Worm (Caenorhabditis elegans): ENCODE results near the gene ZK512.1.

The ZK512.1 gene

DNA sequence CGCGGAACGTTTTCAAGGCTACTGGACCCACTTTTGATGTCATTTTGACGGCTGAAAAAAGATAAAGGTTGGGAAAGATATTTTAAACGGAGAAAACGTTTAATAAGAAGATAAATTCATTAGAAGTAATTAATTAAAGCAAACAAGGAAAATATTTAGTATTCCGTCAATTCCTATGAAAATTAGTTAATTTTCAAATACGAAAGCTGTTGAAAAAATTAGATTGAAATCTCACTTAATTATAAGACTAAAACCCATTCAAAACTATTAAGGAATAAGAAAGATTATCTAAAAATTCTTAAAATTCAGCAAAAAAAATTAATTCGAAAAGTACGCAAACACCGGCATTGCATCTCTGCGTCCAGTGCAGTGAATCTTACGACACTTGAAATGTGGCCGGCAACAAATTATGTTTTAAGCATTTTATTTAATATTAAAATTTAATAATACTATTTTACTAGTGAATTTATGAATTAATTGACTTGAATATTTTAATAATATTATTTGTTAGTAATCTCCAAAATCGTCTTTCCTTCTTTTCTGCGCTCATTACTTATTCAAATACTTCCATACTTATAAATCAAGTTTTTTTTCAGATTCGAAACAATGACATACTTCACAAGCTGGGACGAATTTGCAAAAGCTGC lies 30.1 kb downstream of the ZK512.1 start, which contains the start of the genes ZK512.2 and ZK512.4:
Gene ZK512.2, minus strand, starts transcription at position 51 of the 647 bp plus-strand sequence.
Gene ZK512.4, plus strand, starts transcription at position 597 of the 647 bp plus-strand sequence.
- TF ChIP-seq ama-1 (optimal IDR thresholded peaks at IDR 0.05): no peak
- TF ChIP-seq ama-1 (GFP tag; optimal IDR thresholded peaks at IDR 0.05): no peak
- TF ChIP-seq let-607 (tag; optimal IDR thresholded peaks at IDR 0.05): peak in 1 of 2 experiments; percentile 0
- TF ChIP-seq T07F8.4 (tag; optimal IDR thresholded peaks at IDR 0.05): no peak
- TF ChIP-seq tlf-1 (GFP tag; optimal IDR thresholded peaks at IDR 0.05): no peak
- TF ChIP-seq efl-1 (GFP tag; optimal IDR thresholded peaks at IDR 0.05): no peak
- no peak for TF ChIP-seq hsf-1 (GFP tag; IDR thresholded peaks at IDR 0.05)
- TF ChIP-seq F23B12.7 (tag; optimal IDR thresholded peaks at IDR 0.05; ENCODE audit: insufficient read depth): peak; percentile 55
- no peak for TF ChIP-seq attf-6 (GFP tag; IDR thresholded peaks at IDR 0.05)
- no peak for TF ChIP-seq Y53G8AR.9 (GFP tag; conservative IDR thresholded peaks at IDR 0.05)

DNA sequence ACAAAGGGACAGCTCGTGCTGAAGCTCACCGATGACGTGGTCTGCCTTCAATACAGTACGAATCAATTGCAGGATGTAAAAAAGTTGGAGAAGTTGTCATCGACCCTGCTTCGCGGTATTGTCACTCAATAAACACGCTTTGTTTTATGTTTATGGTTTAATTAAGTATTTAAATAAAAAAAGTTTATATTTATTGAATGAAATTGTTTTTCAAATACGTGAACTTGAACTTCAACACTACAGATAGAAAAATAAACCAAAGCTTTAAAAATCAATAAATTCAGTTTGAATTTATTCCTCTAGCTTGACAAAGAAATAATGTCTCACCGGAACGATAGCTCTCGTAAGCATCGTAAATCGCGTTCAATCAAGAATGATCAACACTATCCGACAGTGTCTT lies 31.0 kb downstream of the ZK512.1 start, which contains the start of gene ZK512.8:
Gene ZK512.8, plus strand, starts transcription at position 301 of the 400 bp plus-strand sequence.
- TF ChIP-seq ceh-79 (tag; optimal IDR thresholded peaks at IDR 0.05): no peak
- TF ChIP-seq die-1 (tag; optimal IDR thresholded peaks at IDR 0.05): no peak
- no peak for TF ChIP-seq madf-8 (GFP tag; conservative IDR thresholded peaks at IDR 0.05)
- TF ChIP-seq K12H6.12 (tag; optimal IDR thresholded peaks at IDR 0.05): no peak
- TF ChIP-seq zfh-2 (GFP tag; conservative IDR thresholded peaks at IDR 0.05): no peak
- TF ChIP-seq atf-7 (tag; optimal IDR thresholded peaks at IDR 0.05): no peak
- TF ChIP-seq repo-1 (tag; optimal IDR thresholded peaks at IDR 0.05): no peak
- TF ChIP-seq lsl-1 (GFP tag; optimal IDR thresholded peaks at IDR 0.05): no peak
- TF ChIP-seq sdz-38 (tag; optimal IDR thresholded peaks at IDR 0.05): no peak
- TF ChIP-seq lag-1 (GFP tag; IDR thresholded peaks at IDR 0.05): no peak
- TF ChIP-seq Y53F4B.3 (GFP tag; IDR thresholded peaks at IDR 0.05): no peak
- no peak for TF ChIP-seq Y56A3A.18 (GFP tag; IDR thresholded peaks at IDR 0.05)
- no peak for TF ChIP-seq Y95B8A.8 (GFP tag; IDR thresholded peaks at IDR 0.05)
- TF ChIP-seq tbx-9 (tag; optimal IDR thresholded peaks at IDR 0.05; ENCODE audit: borderline replicate concordance): no peak
- no peak for TF ChIP-seq C06A6.2 (GFP tag; conservative IDR thresholded peaks at IDR 0.05)
- no peak for TF ChIP-seq somi-1 (GFP tag; optimal IDR thresholded peaks at IDR 0.05)
- TF ChIP-seq hsf-1 (GFP tag; IDR thresholded peaks at IDR 0.05): no peak
- no peak for TF ChIP-seq F52B5.7 (tag; optimal IDR thresholded peaks at IDR 0.05)
- TF ChIP-seq sptf-2 (GFP tag; optimal IDR thresholded peaks at IDR 0.05): no peak

DNA sequence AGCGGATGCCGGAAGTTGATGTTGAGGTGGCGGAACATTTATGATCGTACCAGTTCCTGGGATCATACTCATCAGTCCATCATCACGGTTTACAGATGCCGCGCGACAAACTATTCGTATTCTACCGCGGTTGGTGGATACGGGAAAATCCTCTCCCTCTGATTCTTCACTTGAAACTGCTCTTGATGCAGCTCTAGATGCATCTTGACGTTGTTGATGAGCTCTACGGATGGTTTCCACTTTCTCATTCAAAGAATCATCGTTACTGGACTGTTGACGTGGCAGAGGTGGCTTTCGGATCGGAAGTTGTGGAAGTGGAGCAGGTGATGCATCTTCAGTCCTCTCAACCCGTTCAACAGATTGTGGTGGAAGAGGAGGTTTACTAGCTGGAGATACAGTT lies 34.4 kb downstream of the ZK512.1 start:
- TF ChIP-seq hmg-1.2 (GFP tag; IDR thresholded peaks at IDR 0.05) (no peak), lsy-27 (tag; optimal IDR thresholded peaks at IDR 0.05; ENCODE audit: borderline replicate concordance, insufficient read depth) (no peak), hlh-12 (tag; optimal IDR thresholded peaks at IDR 0.05) (no peak), lin-54 (GFP tag; optimal IDR thresholded peaks at IDR 0.05) (no peak), F37B4.10 (GFP tag; IDR thresholded peaks at IDR 0.05) (no peak), aptf-3 (GFP tag; IDR thresholded peaks at IDR 0.05) (no peak), ztf-22 (GFP tag; optimal IDR thresholded peaks at IDR 0.05) (no peak), snpc-4 (GFP tag; optimal IDR thresholded peaks at IDR 0.05) (no peak), snpc-4 (tag; optimal IDR thresholded peaks at IDR 0.05) (no peak), snpc-3.4 (tag; optimal IDR thresholded peaks at IDR 0.05) (no peak), ceh-91 (GFP tag; IDR thresholded peaks at IDR 0.05) (no peak), ceh-40 (GFP tag; IDR thresholded peaks at IDR 0.05) (no peak), Y95B8A.8 (GFP tag; IDR thresholded peaks at IDR 0.05) (no peak), sea-2 (GFP tag; IDR thresholded peaks at IDR 0.05) (no peak), ccch-3 (GFP tag; optimal IDR thresholded peaks at IDR 0.05) (no peak), lsl-1 (GFP tag; optimal IDR thresholded peaks at IDR 0.05) (no peak), somi-1 (GFP tag; optimal IDR thresholded peaks at IDR 0.05) (no peak), rec-8 (tag; optimal IDR thresholded peaks at IDR 0.05) (no peak), ztf-3 (GFP tag; optimal IDR thresholded peaks at IDR 0.05) (no peak), hlh-26 (GFP tag; conservative IDR thresholded peaks at IDR 0.05) (no peak)
